Worm (Caenorhabditis elegans) whole organism, early embryonic: ENCODE results near the gene F49F1.11.

Experiments
- B0310.2 ChIP-seq: sonication (generic microtip); optimal IDR thresholded peaks from 2 replicates; lab custom pipeline; 2016; ENCODE audit warnings: mild to moderate bottlenecking, missing genetic modification characterization, missing compliant biosample characterization
- F13C5.2 ChIP-seq: sonication (generic microtip); optimal IDR thresholded peaks from 2 replicates; lab custom pipeline; 2017; ENCODE audit warnings: mild to moderate bottlenecking, missing genetic modification characterization, inconsistent platforms, missing compliant biosample characterization
- aly-1 ChIP-seq: sonication (generic microtip); optimal IDR thresholded peaks from 2 replicates; lab custom pipeline; 2016; ENCODE audit warnings: missing genetic modification characterization, missing compliant biosample characterization
- ama-1 ChIP-seq: fragments of 150-350 bp; optimal IDR thresholded peaks from 2 replicates; lab custom pipeline; 2014
- ceh-13 ChIP-seq: fragments of 200-800 bp; sonication (Bioruptor generic); optimal IDR thresholded peaks from 2 replicates; lab custom pipeline; 2018; ENCODE audit warnings: mild to moderate bottlenecking, missing genetic modification characterization, missing compliant biosample characterization
- ceh-36 ChIP-seq: sonication (generic microtip); optimal IDR thresholded peaks from 2 replicates; lab custom pipeline; 2016; ENCODE audit warnings: missing genetic modification characterization, inconsistent platforms, missing compliant biosample characterization
- ets-7 ChIP-seq: sonication (generic microtip); optimal IDR thresholded peaks from 2 replicates; lab custom pipeline; 2016; ENCODE audit warnings: missing genotype, missing genetic modification characterization, missing compliant biosample characterization
- flt-1 ChIP-seq: fragments of 200-800 bp; sonication (Bioruptor generic); IDR thresholded peaks from 2 replicates; pipeline ENCODE4 v1.3.6; 2022; ENCODE audit warnings: missing genetic modification characterization, missing compliant biosample characterization
- hmbx-1 ChIP-seq: sonication (generic microtip); optimal IDR thresholded peaks from 2 replicates; lab custom pipeline; 2016; ENCODE audit warnings: mild to moderate bottlenecking, missing genetic modification characterization, missing compliant biosample characterization
- hmg-4 ChIP-seq: fragments of 200-800 bp; sonication (Bioruptor generic); optimal IDR thresholded peaks from 2 replicates; lab custom pipeline; 2018; ENCODE audit warnings: mild to moderate bottlenecking, missing genetic modification characterization, missing compliant biosample characterization
- hnd-1 ChIP-seq: sonication (generic microtip); optimal IDR thresholded peaks from 2 replicates; lab custom pipeline; 2016; ENCODE audit warnings: missing genetic modification characterization, missing compliant biosample characterization
- pes-1 ChIP-seq: fragments of 200-800 bp; sonication (Bioruptor generic); IDR thresholded peaks from 2 replicates; pipeline ENCODE4 v1.3.6; 2022; ENCODE audit warnings: missing genetic modification reagents, missing genetic modification characterization, missing compliant biosample characterization
- scrt-1 ChIP-seq: fragments of 200-800 bp; sonication (Bioruptor generic); IDR thresholded peaks from 2 replicates; pipeline ENCODE4 v1.3.6; 2022; ENCODE audit warnings: missing genetic modification characterization, missing compliant biosample characterization
- sea-1 ChIP-seq: fragments of 200-800 bp; sonication (Bioruptor generic); conservative IDR thresholded peaks from 2 replicates; pipeline ENCODE4 v1.3.6; 2022; ENCODE audit warnings: missing genetic modification characterization, missing compliant biosample characterization
- tbx-11 ChIP-seq: fragments of 200-800 bp; sonication (Bioruptor generic); IDR thresholded peaks from 2 replicates; pipeline ENCODE4 v1.3.6; 2022; ENCODE audit warnings: missing genetic modification characterization, missing compliant biosample characterization
- tbx-37 ChIP-seq: fragments of 200-800 bp; sonication (Bioruptor generic); conservative IDR thresholded peaks from 2 replicates; pipeline ENCODE4 v1.3.6; 2022; ENCODE audit warnings: missing genetic modification reagents, missing genetic modification characterization, missing compliant biosample characterization
- tra-4 ChIP-seq: sonication (generic microtip); optimal IDR thresholded peaks from 2 replicates; lab custom pipeline; 2017; ENCODE audit warnings: missing genetic modification characterization, missing compliant biosample characterization

Gene F49F1.11

DNA sequence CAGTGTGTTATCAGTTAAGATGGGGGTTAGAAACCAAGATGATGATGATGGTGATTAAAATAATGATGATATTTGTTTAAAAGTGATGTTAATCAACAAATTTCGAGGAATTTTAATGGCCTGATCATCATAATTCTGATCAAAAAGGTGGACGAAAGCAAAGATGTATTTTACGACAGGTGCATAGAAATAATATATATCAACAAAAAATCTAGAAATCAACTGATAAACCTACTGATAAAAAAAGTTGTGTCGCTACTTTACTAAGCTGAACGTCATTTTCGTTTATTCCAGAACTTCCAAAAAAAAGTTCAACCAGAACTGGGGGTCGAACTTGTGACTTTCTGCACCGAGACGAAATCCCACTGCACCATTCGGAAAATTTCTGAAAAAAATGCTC lies 18.1 kb downstream of the F49F1.11 start, which contains the start of gene mul-1:
TSS of gene mul-1 (minus strand) at position 84 of the 400 bp plus-strand sequence.
- TF ChIP-seq hnd-1 (tag; lab: Kevin White, UChicago) = no peak
- no peak for TF ChIP-seq scrt-1 (GFP tag; lab: Robert Waterston, UW)
- no peak for TF ChIP-seq hmg-4
- TF ChIP-seq ceh-13 (GFP tag; lab: Kevin White, UChicago) = no peak
- no peak for TF ChIP-seq ceh-36
- TF ChIP-seq sea-1 = no peak
- TF ChIP-seq ama-1 (lab: Kevin White, UChicago) = no peak
- TF ChIP-seq F13C5.2 (tag; lab: Kevin White, UChicago) = no peak
- TF ChIP-seq hmbx-1 (tag; lab: Kevin White, UChicago) = no peak
- TF ChIP-seq tra-4 (tag; lab: Kevin White, UChicago) = no peak
- TF ChIP-seq ets-7 (tag; lab: Kevin White, UChicago) = no peak
- TF ChIP-seq pes-1 (GFP tag; lab: Robert Waterston, UW) = no peak
- TF ChIP-seq tbx-11 (GFP tag; lab: Robert Waterston, UW) = no peak
- no peak for TF ChIP-seq B0310.2
- TF ChIP-seq tbx-37 = no peak

DNA sequence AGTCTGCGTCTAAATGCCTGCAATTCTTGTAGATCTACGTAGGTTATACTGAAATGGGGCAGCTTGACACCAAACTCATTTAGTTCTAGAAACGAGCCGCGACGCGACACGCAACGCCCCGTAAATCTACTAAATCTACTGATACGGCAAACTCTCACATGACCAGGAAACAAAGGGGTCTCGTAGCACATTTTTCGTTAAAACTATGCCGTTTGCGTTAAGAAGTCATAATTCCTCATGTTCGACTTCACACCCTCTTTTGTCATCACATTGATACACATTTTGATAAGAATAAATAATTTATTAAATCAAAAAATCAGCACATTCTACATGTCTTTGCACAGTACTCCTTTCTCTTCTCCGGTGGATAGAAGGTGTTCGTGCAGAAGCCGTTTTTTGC lies 20.2 kb downstream of the F49F1.11 start:
- TF ChIP-seq tbx-11 (GFP tag; lab: Robert Waterston, UW) (no peak), hnd-1 (tag; lab: Kevin White, UChicago) (no peak), F13C5.2 (tag; lab: Kevin White, UChicago) (no peak), pes-1 (GFP tag; lab: Robert Waterston, UW) (no peak), tra-4 (tag; lab: Kevin White, UChicago) (no peak)

DNA sequence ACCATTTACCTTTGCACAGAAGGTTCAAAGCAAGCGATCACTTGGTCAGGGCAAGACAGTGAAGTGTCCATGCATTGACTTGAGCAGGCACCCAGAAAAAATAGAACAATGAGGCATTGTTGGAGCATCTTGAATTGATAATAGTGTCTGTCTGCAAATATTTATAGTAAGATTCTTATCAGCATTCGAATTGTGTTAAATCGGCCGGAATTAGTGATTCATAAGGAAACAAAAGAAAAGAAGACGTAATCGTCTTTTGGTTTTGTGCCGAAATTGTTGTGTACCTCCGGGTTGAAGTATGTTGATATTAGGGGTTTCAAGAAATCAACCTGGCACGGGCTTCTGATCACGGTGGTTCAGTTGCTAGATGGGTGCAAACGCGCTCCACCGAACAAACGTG lies 20.9 kb downstream of the F49F1.11 start, which contains the start of gene F49F1.5:
TSS of gene F49F1.5 (minus strand) at position 153 of the 400 bp plus-strand sequence.
- no peak for TF ChIP-seq F13C5.2 (tag; lab: Kevin White, UChicago)
- no peak for TF ChIP-seq flt-1
- no peak for TF ChIP-seq hmbx-1 (tag; lab: Kevin White, UChicago)
- TF ChIP-seq pes-1 (GFP tag; lab: Robert Waterston, UW) = no peak
- no peak for TF ChIP-seq scrt-1 (GFP tag; lab: Robert Waterston, UW)
- no peak for TF ChIP-seq hnd-1 (tag; lab: Kevin White, UChicago)
- TF ChIP-seq ama-1 (lab: Kevin White, UChicago) = no peak
- TF ChIP-seq aly-1 (tag; lab: Kevin White, UChicago) = no peak
- TF ChIP-seq tbx-37 = no peak
- TF ChIP-seq B0310.2 = no peak
- TF ChIP-seq sea-1 = no peak
- no peak for TF ChIP-seq tra-4 (tag; lab: Kevin White, UChicago)
- TF ChIP-seq tbx-11 (GFP tag; lab: Robert Waterston, UW) = no peak

DNA sequence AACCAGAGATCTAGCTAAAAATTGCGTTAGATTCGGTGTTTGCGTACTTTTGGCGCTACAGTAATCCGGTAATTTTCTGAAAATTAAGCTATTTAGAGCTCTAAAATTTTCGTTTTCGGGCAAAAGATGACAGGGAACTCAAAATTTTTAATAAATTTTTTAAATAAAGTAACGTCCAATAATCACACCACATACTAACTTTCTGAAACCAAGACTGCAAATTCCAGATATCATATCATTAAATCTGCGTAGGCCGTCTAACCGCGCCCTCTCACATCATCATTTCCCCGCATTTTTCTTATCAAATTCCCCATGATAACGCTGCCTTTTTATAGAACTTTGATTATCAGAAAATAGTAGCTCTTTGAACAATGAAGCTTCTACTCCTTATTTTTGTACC lies 23.8 kb downstream of the F49F1.11 start, which contains the start of gene drd-50:
TSS of gene drd-50 (plus strand) at position 301 of the 400 bp plus-strand sequence.
- TF ChIP-seq B0310.2 (no peak), ama-1 (lab: Kevin White, UChicago) (no peak), hmg-4 (no peak), ceh-36 (no peak), hnd-1 (tag; lab: Kevin White, UChicago) (no peak), aly-1 (tag; lab: Kevin White, UChicago) (no peak), tra-4 (tag; lab: Kevin White, UChicago) (no peak), scrt-1 (GFP tag; lab: Robert Waterston, UW) (no peak), ceh-13 (GFP tag; lab: Kevin White, UChicago) (no peak), F13C5.2 (tag; lab: Kevin White, UChicago) (no peak), flt-1 (no peak), sea-1 (no peak)

DNA sequence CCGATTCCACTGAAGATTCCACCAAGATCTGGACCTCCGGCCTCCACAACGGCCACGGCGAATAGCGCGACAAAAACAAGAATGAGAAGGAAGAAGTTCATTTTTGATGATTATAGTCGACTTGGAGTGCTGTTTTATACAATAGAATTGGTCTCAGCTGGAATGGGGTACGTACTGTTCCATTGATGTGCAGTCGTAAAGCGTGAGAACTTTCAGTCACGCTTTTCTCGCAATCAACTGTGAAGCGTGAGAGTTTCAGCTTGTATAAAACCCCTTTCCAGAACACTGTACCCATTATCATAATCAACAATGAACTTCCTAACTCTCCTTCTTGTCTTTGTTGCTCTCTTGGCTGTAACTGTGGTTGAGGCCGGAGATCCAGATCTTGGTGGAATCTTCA lies 25.6 kb downstream of the F49F1.11 start, which contains the start of the genes F49F1.4 and F49F1.2:
TSS of gene F49F1.4 (minus strand) at position 101 of the 400 bp plus-strand sequence.
TSS of gene F49F1.2 (plus strand) at position 310 of the 400 bp plus-strand sequence.
- no peak for TF ChIP-seq hmg-4

DNA sequence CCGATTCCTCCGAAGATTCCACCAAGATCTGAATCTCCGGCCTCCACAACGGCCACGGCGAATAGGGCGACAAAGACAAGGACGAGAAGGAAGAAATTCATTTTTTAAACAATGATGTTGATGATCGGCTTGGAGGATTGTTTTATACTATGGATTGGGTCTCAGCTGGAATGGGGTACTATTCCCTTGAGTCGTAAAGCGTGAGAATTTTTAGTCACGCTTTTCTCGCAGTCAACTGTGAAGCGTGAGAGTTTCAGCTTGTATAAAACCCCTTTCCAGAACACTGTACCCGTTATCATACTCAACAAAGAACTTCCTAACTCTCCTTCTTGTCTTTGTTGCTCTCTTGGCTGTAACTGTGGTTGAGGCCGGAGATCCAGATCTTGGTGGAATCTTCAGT lies 26.7 kb downstream of the F49F1.11 start, which contains the start of gene F49F1.15:
TSS of gene F49F1.15 (minus strand) at position 101 of the 400 bp plus-strand sequence.
- TF ChIP-seq ceh-36 = no peak
- no peak for TF ChIP-seq hnd-1 (tag; lab: Kevin White, UChicago)
- no peak for TF ChIP-seq pes-1 (GFP tag; lab: Robert Waterston, UW)
- TF ChIP-seq B0310.2 = no peak
- no peak for TF ChIP-seq ceh-13 (GFP tag; lab: Kevin White, UChicago)
- TF ChIP-seq tbx-11 (GFP tag; lab: Robert Waterston, UW) = no peak
- TF ChIP-seq ets-7 (tag; lab: Kevin White, UChicago) = no peak
- no peak for TF ChIP-seq sea-1
- no peak for TF ChIP-seq hmg-4
- no peak for TF ChIP-seq flt-1
- no peak for TF ChIP-seq tra-4 (tag; lab: Kevin White, UChicago)

DNA sequence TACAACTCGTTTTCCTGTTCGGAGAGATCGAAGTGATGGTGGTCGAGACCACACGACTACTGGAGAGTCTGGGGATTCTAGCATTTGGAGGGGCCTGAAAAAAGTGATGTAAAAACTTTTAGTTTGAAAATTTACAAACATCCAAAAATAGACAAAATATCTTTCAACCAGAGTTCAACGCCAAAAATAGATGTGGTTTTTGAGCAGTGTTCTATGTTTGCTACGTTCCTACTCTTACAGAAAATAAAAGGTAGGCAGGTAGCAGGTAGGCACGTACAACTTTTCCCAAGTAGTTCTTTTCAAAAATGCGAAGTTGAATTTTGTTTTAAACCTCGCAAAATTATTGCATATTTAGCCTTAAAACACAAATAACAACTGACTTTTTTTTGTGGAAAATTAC lies 28.8 kb downstream of the F49F1.11 start, which contains the start of gene F49F1.14:
TSS of gene F49F1.14 (minus strand) at position 101 of the 400 bp plus-strand sequence.
- TF ChIP-seq tbx-37 (no peak), flt-1 (no peak), ets-7 (tag; lab: Kevin White, UChicago) (no peak), hmbx-1 (tag; lab: Kevin White, UChicago) (no peak), pes-1 (GFP tag; lab: Robert Waterston, UW) (no peak), ama-1 (lab: Kevin White, UChicago) (no peak), ceh-36 (no peak), sea-1 (no peak), tra-4 (tag; lab: Kevin White, UChicago) (no peak)

DNA sequence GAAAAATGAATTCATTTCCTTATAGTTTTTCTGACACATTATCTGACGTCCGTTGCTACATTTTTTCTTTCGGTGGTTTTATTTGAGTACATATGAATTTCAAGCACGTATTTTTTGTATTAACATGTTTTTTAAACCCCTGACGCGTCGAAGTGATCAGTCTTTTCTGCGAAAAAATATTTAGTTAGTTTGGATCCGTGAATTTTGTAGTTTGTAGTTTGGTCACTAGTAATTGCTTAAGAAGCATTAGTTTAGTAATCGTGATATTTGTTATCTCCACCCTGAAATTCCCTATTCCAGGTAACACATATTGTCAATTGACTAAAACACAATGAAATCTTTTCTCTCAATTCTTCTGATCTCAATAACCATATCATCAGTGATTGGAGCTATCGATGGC lies 32.4 kb downstream of the F49F1.11 start, which contains the start of gene C35B1.7:
TSS of gene C35B1.7 (plus strand) at position 301 of the 400 bp plus-strand sequence.
- TF ChIP-seq B0310.2 = no peak
- no peak for TF ChIP-seq ceh-36
- TF ChIP-seq hmbx-1 (tag; lab: Kevin White, UChicago) = no peak
- no peak for TF ChIP-seq F13C5.2 (tag; lab: Kevin White, UChicago)
- TF ChIP-seq hmg-4 = no peak
- TF ChIP-seq hnd-1 (tag; lab: Kevin White, UChicago) = no peak
- no peak for TF ChIP-seq flt-1
- no peak for TF ChIP-seq sea-1
- no peak for TF ChIP-seq tbx-37
- TF ChIP-seq ama-1 (lab: Kevin White, UChicago) = no peak
- no peak for TF ChIP-seq aly-1 (tag; lab: Kevin White, UChicago)
- TF ChIP-seq tra-4 (tag; lab: Kevin White, UChicago) = no peak
